Worm (Caenorhabditis elegans): ENCODE data around the gene C04G2.5.

- TF ChIP-seq ztf-11 (tag; optimal IDR thresholded peaks at IDR 0.05) (no peak), M03D4.4 (tag; optimal IDR thresholded peaks at IDR 0.05) (no peak), sptf-1 (tag; optimal IDR thresholded peaks at IDR 0.05) (no peak), zip-8 (tag; optimal IDR thresholded peaks at IDR 0.05) (no peak), snpc-4 (tag; optimal IDR thresholded peaks at IDR 0.05) (no peak), sem-2 (GFP tag; optimal IDR thresholded peaks at IDR 0.05) (no peak), lsy-2 (tag; optimal IDR thresholded peaks at IDR 0.05) (peak; percentile 75)
Observed at ce11 chrIV:10085401-10086187, 9.5 kb downstream of the C04G2.5 start, which contains the start of the genes col-2 and ndc-80.

All from whole organism, mixed stage, embryonic.